Worm (Caenorhabditis elegans): ENCODE results near the gene W03A5.6.

The W03A5.6 gene

DNA sequence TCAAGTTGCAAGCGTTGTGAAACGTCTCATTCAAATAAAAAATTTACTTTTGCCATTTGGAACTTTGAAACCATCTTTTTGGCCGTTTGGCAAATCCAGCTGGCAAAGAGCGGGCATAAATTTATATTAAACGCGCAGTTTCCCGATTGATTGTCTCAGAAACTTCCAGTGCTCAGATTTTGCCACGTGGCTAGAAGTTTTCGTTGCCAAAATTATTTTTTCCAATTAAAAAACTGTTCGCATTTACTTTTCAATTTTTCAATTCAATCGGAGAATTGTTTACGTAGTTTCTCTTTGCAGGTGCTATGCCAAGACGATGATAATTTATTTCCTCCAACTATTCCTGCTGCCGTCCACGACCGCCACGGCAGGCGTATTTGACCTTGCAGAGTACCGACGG lies 12.8 kb upstream of the W03A5.6 start, which contains the start of gene F48E8.4:
F48E8.4 (plus strand) TSS at position 301 of the 400 bp plus-strand sequence.
- TF ChIP-seq dao-5 (tag; optimal IDR thresholded peaks at IDR 0.05) (no peak), him-1 (tag; optimal IDR thresholded peaks at IDR 0.05) (no peak)

DNA sequence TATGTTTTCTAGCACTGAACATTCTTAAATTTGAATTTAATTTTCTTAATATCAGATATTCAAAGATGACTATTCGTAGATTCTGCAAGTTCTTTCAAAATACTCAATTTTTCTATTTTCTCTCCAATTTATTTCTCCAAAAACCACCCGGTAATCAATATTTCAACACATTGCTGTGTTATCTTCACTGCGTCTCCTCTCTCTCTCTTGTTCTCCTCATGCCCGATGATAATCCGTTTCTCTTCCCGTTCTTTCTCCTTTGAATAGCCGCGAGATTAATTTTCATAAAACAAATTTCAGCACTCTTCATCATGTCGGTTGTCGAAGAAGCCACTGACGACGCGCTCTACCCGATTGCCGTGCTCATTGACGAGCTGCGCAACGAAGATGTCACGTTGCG lies 10.0 kb upstream of the W03A5.6 start, which contains the start of gene paa-1:
paa-1 (plus strand) TSS at position 301 of the 400 bp plus-strand sequence.
- TF ChIP-seq dao-5 (tag; optimal IDR thresholded peaks at IDR 0.05) (no peak), W03F9.2 (tag; optimal IDR thresholded peaks at IDR 0.05) (no peak), him-1 (tag; optimal IDR thresholded peaks at IDR 0.05) (no peak)

DNA sequence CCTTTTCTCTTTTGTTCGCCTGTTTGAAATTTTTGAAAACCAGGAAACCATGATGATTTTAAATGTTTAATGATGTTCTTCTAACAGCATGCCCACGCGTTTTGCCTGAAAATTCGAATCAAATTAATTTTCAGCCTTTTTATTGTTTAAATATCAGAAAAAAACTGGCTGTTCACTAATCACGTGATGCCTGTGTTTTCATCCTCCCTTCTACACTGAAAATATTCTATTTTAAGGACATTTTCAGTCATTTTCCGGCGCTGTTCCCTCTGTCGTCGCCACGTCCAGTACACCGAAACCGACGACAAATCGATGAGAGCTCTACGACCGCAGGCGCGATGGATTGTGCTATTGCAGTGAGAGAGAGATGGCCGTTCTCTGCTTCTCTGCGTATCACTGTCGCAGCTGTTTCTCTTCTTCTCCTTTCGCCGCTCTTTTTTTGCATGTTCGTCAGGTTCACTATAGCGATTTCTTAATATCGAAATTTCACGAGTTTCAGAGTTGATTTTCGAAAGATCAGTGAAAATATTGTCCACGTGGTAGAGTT lies 9.4 kb upstream of the W03A5.6 start, which contains the start of gene F48E8.8:
F48E8.8 (minus strand) TSS at position 51 of the 547 bp plus-strand sequence.
- TF ChIP-seq him-1 (tag; optimal IDR thresholded peaks at IDR 0.05) (no peak), W03F9.2 (tag; optimal IDR thresholded peaks at IDR 0.05) (no peak), dao-5 (tag; optimal IDR thresholded peaks at IDR 0.05) (no peak)

DNA sequence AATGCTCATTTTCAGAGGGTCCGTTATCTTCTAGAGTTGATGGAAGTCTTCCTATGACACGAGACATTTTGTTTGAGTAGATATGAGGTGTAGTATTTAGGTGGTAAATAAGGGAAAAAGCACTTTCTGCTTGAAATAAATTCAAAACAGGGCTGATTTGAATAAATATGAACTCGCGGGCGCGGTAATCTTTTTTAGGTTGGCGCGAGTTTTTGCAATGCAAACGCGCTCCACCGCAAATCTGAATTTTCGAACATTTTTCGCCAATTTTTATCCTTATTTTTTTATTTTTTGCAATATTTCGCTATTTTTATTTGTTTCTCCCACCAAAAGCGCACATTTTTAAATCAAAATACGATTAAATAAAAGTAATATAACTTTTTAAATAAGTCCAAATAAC lies 7.7 kb upstream of the W03A5.6 start, which contains the start of gene skpt-1:
skpt-1 (minus strand) TSS at position 219 of the 400 bp plus-strand sequence.
- TF ChIP-seq W03F9.2 (tag; optimal IDR thresholded peaks at IDR 0.05) (peak; percentile 56), dao-5 (tag; optimal IDR thresholded peaks at IDR 0.05) (no peak), him-1 (tag; optimal IDR thresholded peaks at IDR 0.05) (no peak)

DNA sequence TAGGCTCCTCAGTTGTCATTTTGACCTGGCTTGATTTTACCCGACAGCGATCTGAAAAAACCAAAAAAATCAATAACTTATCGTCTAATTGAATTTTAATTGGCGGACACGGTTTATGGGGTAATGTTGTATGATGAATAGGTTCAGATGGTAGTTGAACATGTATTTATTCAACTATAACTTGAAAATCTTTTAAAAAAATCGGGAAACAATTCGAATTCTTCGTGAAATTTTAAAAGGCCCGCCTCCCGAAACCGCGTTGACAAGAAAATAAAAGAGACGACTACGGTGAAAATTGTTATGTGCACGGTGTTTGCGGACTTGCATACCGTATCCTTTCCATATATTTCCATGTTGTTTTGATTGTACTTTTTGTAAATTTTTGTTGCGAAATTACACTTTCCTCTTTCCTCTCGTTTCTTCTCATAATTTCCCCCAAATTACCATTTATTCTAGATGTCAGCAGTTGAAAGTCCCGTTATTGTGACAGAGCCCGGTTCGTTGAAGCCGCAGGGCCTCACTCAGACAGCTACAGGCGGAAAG lies 2.3 kb upstream of the W03A5.6 start, which contains the start of the genes T24G10.2 and disl-2:
T24G10.2 (minus strand) TSS at position 51 of the 543 bp plus-strand sequence.
disl-2 (plus strand) TSS at position 457 of the 543 bp plus-strand sequence.
- TF ChIP-seq W03F9.2 (tag; optimal IDR thresholded peaks at IDR 0.05), result peak; percentile 16
- no peak for TF ChIP-seq him-1 (tag; optimal IDR thresholded peaks at IDR 0.05)
- TF ChIP-seq dao-5 (tag; optimal IDR thresholded peaks at IDR 0.05), result no peak

DNA sequence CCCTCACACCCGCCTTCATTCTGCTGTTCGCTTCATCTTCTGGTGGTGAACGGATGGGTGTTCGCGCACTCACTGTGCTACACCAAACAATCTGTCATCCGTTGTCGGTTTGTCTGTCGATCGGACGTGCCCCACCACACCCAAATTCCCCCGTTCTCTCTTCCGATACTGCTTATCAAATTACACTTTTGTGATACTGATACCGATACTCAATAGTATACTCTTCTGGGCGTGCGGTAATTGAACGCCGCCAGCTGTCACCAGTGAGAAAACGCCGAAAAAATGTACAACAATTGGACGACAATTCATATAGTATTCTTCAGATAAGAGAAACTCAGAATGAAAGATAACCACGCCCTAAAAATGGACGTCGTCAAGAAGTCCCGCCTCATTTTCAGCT lies 2.4 kb downstream of the W03A5.6 start:
- TF ChIP-seq dao-5 (tag; optimal IDR thresholded peaks at IDR 0.05) (no peak), him-1 (tag; optimal IDR thresholded peaks at IDR 0.05) (no peak), W03F9.2 (tag; optimal IDR thresholded peaks at IDR 0.05) (no peak)

DNA sequence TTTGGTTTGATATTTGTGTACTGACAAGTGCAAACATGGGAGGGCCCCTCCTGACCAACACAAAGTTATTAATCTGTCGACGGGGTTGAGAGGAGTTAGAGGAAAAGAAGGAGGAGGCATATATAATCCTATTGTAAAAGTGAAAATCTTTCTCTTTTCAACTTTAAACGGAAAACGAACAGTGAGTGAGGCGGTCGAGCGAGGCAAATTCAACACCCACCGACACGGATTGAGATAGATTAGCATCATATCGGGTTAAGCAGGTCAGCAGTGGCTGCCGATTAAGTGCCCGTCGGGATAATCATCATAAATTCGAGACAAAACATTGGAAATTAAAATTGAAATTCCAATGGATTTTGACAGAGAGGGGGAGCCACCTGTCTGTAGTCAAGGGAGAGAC lies 4.1 kb downstream of the W03A5.6 start:
- no peak for TF ChIP-seq dao-5 (tag; optimal IDR thresholded peaks at IDR 0.05)
- TF ChIP-seq him-1 (tag; optimal IDR thresholded peaks at IDR 0.05), result no peak
- TF ChIP-seq W03F9.2 (tag; optimal IDR thresholded peaks at IDR 0.05), result no peak

DNA sequence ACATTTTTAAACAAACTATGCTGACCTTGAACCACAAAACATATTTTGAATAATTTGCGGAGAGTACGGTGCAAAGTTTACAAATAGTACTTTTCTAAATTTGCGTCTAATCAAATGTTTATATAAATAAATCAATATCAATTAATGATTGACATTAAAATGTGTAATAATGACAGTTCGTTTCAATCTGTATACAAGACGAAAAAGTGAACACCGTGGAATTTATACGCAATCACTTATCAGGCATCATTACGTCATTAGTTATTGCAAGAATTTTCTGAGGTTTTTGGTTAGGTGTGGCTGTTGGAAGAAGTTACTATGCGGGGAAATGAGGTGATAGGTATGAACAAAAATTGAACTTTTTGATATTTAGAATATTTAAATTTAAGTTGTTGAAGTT lies 13.3 kb downstream of the W03A5.6 start:
- TF ChIP-seq him-1 (tag; optimal IDR thresholded peaks at IDR 0.05) (no peak), W03F9.2 (tag; optimal IDR thresholded peaks at IDR 0.05) (no peak), dao-5 (tag; optimal IDR thresholded peaks at IDR 0.05) (no peak)

DNA sequence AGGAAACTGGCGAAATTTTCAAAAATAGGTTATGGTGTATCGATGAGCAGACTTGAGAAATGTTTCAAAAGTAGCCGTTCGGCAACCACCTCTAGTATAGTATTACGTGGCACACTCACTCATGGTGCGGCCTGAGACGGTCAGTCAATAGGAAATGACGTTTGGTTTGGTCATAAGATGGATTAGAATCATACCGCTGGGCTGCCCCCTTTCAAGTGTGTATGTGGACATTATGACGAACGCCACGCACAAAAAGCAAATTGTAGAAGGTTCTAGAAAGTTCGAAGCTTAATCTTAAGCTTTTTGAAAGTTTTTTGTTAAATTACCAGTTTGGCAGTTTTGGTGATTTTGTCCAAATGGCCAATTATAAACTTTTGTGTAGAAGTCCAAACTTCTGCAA lies 16.1 kb downstream of the W03A5.6 start:
- TF ChIP-seq him-1 (tag; optimal IDR thresholded peaks at IDR 0.05) (no peak), dao-5 (tag; optimal IDR thresholded peaks at IDR 0.05) (no peak), W03F9.2 (tag; optimal IDR thresholded peaks at IDR 0.05) (no peak)

DNA sequence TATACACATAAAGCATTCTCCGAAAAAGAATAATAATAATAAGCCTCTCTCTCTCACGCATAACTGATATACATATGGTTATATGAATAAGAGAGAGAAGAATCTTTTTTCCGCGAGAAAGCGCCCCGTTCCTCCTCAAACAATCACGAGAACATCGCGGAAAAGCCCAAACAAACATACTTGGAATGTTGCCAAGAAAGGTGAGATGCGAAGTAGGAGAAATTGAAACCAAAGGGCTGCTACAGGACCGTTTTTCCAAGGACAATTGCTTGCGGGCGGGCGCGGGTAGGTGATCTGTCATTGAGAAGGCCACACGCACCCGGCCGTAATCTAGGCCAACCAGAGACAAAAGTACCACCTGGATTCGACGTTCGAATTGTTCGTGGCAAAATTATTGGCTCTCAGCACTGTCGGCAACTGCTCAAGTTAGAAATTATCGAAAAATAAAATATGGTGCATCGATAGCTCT lies 16.7 kb downstream of the W03A5.6 start, which contains the start of gene dnj-24:
dnj-24 (minus strand) TSS at position 419 of the 469 bp plus-strand sequence.
- TF ChIP-seq W03F9.2 (tag; optimal IDR thresholded peaks at IDR 0.05), result no peak
- TF ChIP-seq dao-5 (tag; optimal IDR thresholded peaks at IDR 0.05), result no peak
- no peak for TF ChIP-seq him-1 (tag; optimal IDR thresholded peaks at IDR 0.05)

DNA sequence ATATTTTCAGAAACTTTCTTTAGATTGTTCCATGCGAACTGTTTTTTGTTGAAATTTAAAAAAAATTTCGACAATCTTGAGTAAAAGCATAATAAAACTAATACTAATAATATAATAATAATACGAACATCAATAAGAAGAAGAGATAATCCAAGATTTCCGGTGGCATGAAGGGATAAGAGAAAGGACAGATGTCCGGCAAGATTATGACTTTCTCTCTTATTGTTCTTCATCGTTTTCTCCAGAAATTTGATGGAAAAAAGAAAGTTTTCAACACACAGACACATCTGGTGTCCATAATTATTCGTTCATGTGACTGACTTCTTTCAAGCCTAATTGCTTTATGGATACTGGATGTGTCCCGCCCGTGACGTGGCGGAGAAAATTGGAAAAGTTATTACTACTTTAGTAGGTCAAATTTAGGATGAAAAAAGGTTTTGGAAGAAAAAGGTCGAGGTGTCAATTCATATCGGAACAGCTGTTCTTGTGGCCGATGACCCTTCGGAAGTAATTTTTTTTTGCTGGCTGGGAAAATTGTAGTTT lies 17.8 kb downstream of the W03A5.6 start:
- TF ChIP-seq dao-5 (tag; optimal IDR thresholded peaks at IDR 0.05), result no peak
- TF ChIP-seq him-1 (tag; optimal IDR thresholded peaks at IDR 0.05), result no peak
- TF ChIP-seq W03F9.2 (tag; optimal IDR thresholded peaks at IDR 0.05), result no peak

DNA sequence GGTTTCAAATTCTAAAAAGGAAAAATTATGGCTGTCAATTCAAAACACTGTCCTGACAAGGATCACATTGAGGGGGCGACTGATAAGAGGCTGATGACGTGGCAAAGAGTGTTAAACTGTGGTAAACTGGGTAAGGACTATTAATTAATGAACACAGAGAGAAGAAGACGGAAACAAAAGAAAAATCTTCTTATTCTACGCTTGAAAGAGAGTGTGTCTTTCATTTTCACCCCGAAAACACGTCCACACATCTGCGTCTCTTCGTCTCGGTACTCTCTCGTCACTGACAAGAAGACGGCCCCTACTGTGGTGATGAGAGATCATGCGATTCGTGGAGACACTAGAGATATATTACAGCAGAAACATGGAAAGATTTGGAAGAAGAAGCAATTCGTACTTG lies 19.0 kb downstream of the W03A5.6 start:
- TF ChIP-seq dao-5 (tag; optimal IDR thresholded peaks at IDR 0.05) (no peak), him-1 (tag; optimal IDR thresholded peaks at IDR 0.05) (no peak), W03F9.2 (tag; optimal IDR thresholded peaks at IDR 0.05) (no peak)

DNA sequence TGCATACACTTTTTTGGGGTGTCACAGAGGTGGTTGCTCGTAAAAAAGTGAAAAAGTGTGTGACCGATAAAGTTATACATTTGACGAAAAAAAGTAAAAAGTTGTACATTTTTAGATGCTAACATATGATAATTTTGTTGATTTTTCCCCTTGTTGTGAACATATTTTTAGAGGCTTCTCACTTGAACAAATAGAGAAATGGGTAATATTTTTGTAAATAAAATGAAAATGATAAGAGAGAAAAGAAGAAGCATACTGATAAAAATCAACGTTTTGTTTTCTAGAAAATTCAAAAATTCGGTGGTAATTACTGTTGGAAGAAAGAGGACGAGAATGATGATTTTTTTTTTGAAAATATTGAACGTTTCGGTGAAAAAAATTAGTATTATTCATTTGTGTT lies 20.2 kb downstream of the W03A5.6 start:
- TF ChIP-seq dao-5 (tag; optimal IDR thresholded peaks at IDR 0.05), result no peak
- no peak for TF ChIP-seq W03F9.2 (tag; optimal IDR thresholded peaks at IDR 0.05)
- no peak for TF ChIP-seq him-1 (tag; optimal IDR thresholded peaks at IDR 0.05)

DNA sequence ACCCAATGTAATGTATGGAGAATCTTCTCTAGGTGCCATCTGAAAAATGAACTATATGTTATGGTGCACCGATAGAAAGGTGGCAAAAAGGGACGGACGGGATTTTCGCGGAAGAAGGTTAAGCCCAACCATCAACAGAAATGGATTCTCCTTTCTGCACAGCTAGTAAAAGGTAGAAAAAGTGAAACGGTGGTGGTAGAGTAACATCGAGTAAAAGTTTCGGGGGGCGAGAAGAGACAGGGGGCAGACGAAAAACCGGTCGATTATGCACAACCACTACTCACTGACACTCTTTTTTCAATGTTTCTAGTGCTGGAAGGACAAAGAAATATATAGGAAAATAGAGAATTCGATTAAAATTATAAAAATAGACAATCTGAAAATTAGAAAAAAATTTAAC lies 20.9 kb downstream of the W03A5.6 start:
- TF ChIP-seq W03F9.2 (tag; optimal IDR thresholded peaks at IDR 0.05), result no peak
- TF ChIP-seq dao-5 (tag; optimal IDR thresholded peaks at IDR 0.05), result no peak
- TF ChIP-seq him-1 (tag; optimal IDR thresholded peaks at IDR 0.05), result no peak
